Fruit fly (Drosophila melanogaster) whole organism, embryonic: Measurements from ENCODE around the gene Tm1.

Source experiments
- Atf3 ChIP-seq: fragments of 200-800 bp; sonication (Bioruptor generic); optimal IDR thresholded peaks from 3 replicates; lab custom pipeline; 2016; ENCODE audit warnings: missing biosample characterization, missing genetic modification characterization
- Awh ChIP-seq: fragments of 200-800 bp; sonication (Bioruptor generic); IDR thresholded peaks from 2 replicates; pipeline ENCODE4, ENCODE4 v1.3.6; 2022; ENCODE audit warnings: missing biosample characterization, missing genetic modification characterization
- B-H1 ChIP-seq: fragments of 200-800 bp; sonication (Bioruptor generic); IDR thresholded peaks from 3 replicates; pipeline ENCODE4 v1.3.6; 2022; ENCODE audit warnings: missing biosample characterization, missing genetic modification characterization
- B-H2 ChIP-seq: fragments of 200-800 bp; sonication (Bioruptor generic); optimal IDR thresholded peaks from 2 replicates; lab custom pipeline; 2018; ENCODE audit warnings: missing biosample characterization, mild to moderate bottlenecking, missing genetic modification characterization
- CG10565 ChIP-seq: fragments of 200-800 bp; sonication (Bioruptor generic); optimal IDR thresholded peaks from 3 replicates; lab custom pipeline; 2016; ENCODE audit warnings: missing biosample characterization, mild to moderate bottlenecking, missing genetic modification characterization
- CG11456 ChIP-seq: fragments of 200-800 bp; sonication (Bioruptor generic); IDR thresholded peaks from 3 replicates; pipeline ENCODE4 v1.3.6; 2022; ENCODE audit warnings: missing biosample characterization, missing genetic modification characterization
- CG12236 ChIP-seq: fragments of 200-800 bp; sonication (Bioruptor generic); optimal IDR thresholded peaks from 2 replicates; lab custom pipeline; 2016; ENCODE audit warnings: missing biosample characterization, missing genetic modification characterization
- CG12299 ChIP-seq: fragments of 200-800 bp; sonication (Bioruptor generic); optimal IDR thresholded peaks from 2 replicates; lab custom pipeline; 2018; ENCODE audit warnings: missing biosample characterization, mild to moderate bottlenecking, missing genetic modification characterization
- CG15073 ChIP-seq: fragments of 200-800 bp; sonication (Bioruptor generic); optimal IDR thresholded peaks from 2 replicates; lab custom pipeline; 2016; ENCODE audit warnings: missing biosample characterization, missing genetic modification characterization
- CG15696 ChIP-seq: fragments of 200-800 bp; sonication (Bioruptor generic); optimal IDR thresholded peaks from 2 replicates; lab custom pipeline; 2019; ENCODE audit warnings: missing biosample characterization, mild to moderate bottlenecking, missing genetic modification characterization, moderate library complexity
- CG17328 ChIP-seq: fragments of 200-800 bp; sonication (Bioruptor generic); IDR thresholded peaks from 2 replicates; pipeline ENCODE4 v1.3.6; 2022; ENCODE audit warnings: missing biosample characterization, missing genetic modification characterization
- CG18619 ChIP-seq: fragments of 200-800 bp; sonication (Bioruptor generic); optimal IDR thresholded peaks from 3 replicates; lab custom pipeline; 2017; ENCODE audit warnings: missing biosample characterization, mild to moderate bottlenecking, missing genetic modification characterization
- CG2120 ChIP-seq: fragments of 200-800 bp; sonication (Bioruptor generic); optimal IDR thresholded peaks from 3 replicates; lab custom pipeline; 2016; ENCODE audit warnings: missing biosample characterization, missing genetic modification characterization
- CG2875 ChIP-seq: fragments of 200-800 bp; sonication (Bioruptor generic); optimal IDR thresholded peaks from 2 replicates; lab custom pipeline; 2017; ENCODE audit warnings: missing biosample characterization, mild to moderate bottlenecking, missing genetic modification characterization, missing genetic modification reagents
- CG34224 ChIP-seq: fragments of 200-800 bp; sonication (Bioruptor generic); IDR thresholded peaks from 3 replicates; pipeline ENCODE4 v1.3.6; 2022; ENCODE audit warnings: missing biosample characterization, missing genetic modification characterization; ENCODE audit not compliant: partially characterized antibody
- CG4360 ChIP-seq: fragments of 200-800 bp; sonication (Bioruptor generic); IDR thresholded peaks from 2 replicates; pipeline ENCODE4 v1.3.6; 2022; ENCODE audit warnings: missing biosample characterization, missing genetic modification characterization
- CG7786 ChIP-seq: fragments of 200-800 bp; sonication (Bioruptor generic); optimal IDR thresholded peaks from 2 replicates; lab custom pipeline; 2016; ENCODE audit warnings: missing biosample characterization, missing genetic modification characterization
- CG8290 ChIP-seq, 3 experiments: fragments of 200-800 bp; sonication (Bioruptor generic); optimal IDR thresholded peaks; 2 replicates each; lab custom pipeline; 2016 to 2019; ENCODE audit warnings: missing biosample characterization in 3 of 3, missing genetic modification characterization in 3 of 3, mild to moderate bottlenecking in 2 of 3, moderate library complexity in 1 of 3
- CG9727 ChIP-seq: fragments of 200-800 bp; sonication (Bioruptor generic); optimal IDR thresholded peaks from 3 replicates; lab custom pipeline; 2017; ENCODE audit warnings: missing biosample characterization, mild to moderate bottlenecking, missing genetic modification characterization
- Fer2 ChIP-seq: fragments of 200-800 bp; sonication (Bioruptor generic); optimal IDR thresholded peaks from 2 replicates; lab custom pipeline; 2018; ENCODE audit warnings: missing biosample characterization, mild to moderate bottlenecking, missing genetic modification characterization, moderate library complexity
- Hmx ChIP-seq: fragments of 200-800 bp; sonication (Bioruptor generic); optimal IDR thresholded peaks from 2 replicates; lab custom pipeline; 2016; ENCODE audit warnings: missing biosample characterization, missing genetic modification characterization
- Hr51 ChIP-seq, 2 experiments: fragments of 200-800 bp; sonication (Bioruptor generic); optimal IDR thresholded peaks; 2 replicates in 1 of 2; 3 replicates in 1 of 2; lab custom pipeline; 2016 to 2018; ENCODE audit warnings: missing biosample characterization in 2 of 2, missing genetic modification characterization in 2 of 2, mild to moderate bottlenecking in 1 of 2, moderate library complexity in 1 of 2
- Meics ChIP-seq: fragments of 200-800 bp; sonication (Bioruptor generic); optimal IDR thresholded peaks from 2 replicates; lab custom pipeline; 2017; ENCODE audit warnings: missing biosample characterization, mild to moderate bottlenecking, missing genetic modification characterization
- Oli ChIP-seq: fragments of 200-800 bp; sonication (Bioruptor generic); optimal IDR thresholded peaks from 2 replicates; lab custom pipeline; 2018; ENCODE audit warnings: missing biosample characterization, mild to moderate bottlenecking, missing genetic modification characterization, moderate library complexity
- Sin3A ChIP-seq: fragments of >200 bp; optimal IDR thresholded peaks from 2 replicates; lab custom pipeline; 2018
- Sry-β ChIP-seq: fragments of 200-800 bp; sonication (Bioruptor generic); optimal IDR thresholded peaks from 2 replicates; lab custom pipeline; 2018; ENCODE audit warnings: missing biosample characterization, mild to moderate bottlenecking, missing genetic modification characterization, moderate library complexity
- Taf1 ChIP-seq: fragments of 200-800 bp; sonication (Bioruptor generic); IDR thresholded peaks from 2 replicates; pipeline ENCODE4 v1.3.6; 2022; ENCODE audit warnings: missing biosample characterization, missing genetic modification characterization
- Trl ChIP-seq, 3 experiments: fragments of >200 bp in 2 of 3; fragments of 200-800 bp in 1 of 3; sonication (Bioruptor generic) in 1 of 3; optimal IDR thresholded peaks; 2 replicates in 1 of 3; 3 replicates in 2 of 3; lab custom pipeline; 2016 to 2017; ENCODE audit warnings: missing biosample characterization in 1 of 3, missing genetic modification characterization in 1 of 3
- chinmo ChIP-seq: fragments of 200-800 bp; sonication (Bioruptor generic); IDR thresholded peaks from 4 replicates; pipeline ENCODE4 v1.3.6; 2022; ENCODE audit warnings: missing biosample characterization, missing genetic modification characterization; ENCODE audit not compliant: partially characterized antibody
- dati ChIP-seq: fragments of 200-800 bp; sonication (Bioruptor generic); IDR thresholded peaks from 2 replicates; pipeline ENCODE4 v1.3.6; 2022; ENCODE audit warnings: missing biosample characterization, missing genetic modification characterization
- ems ChIP-seq: fragments of 200-800 bp; sonication (Bioruptor generic); optimal IDR thresholded peaks from 3 replicates; lab custom pipeline; 2016; ENCODE audit warnings: missing biosample characterization, missing genetic modification characterization
- fd3F ChIP-seq: fragments of 200-800 bp; sonication (Bioruptor generic); optimal IDR thresholded peaks from 2 replicates; lab custom pipeline; 2018; ENCODE audit warnings: missing biosample characterization, mild to moderate bottlenecking, missing genetic modification characterization, moderate library complexity
- gcm ChIP-seq: fragments of 200-800 bp; sonication (Bioruptor generic); optimal IDR thresholded peaks from 2 replicates; lab custom pipeline; 2019; ENCODE audit warnings: missing biosample characterization, mild to moderate bottlenecking, missing genetic modification characterization, moderate library complexity
- hkb ChIP-seq, 2 experiments: fragments of 200-800 bp in 1 of 2; fragments of >200 bp in 1 of 2; sonication (Bioruptor generic) in 1 of 2; IDR thresholded peaks in 1 of 2; optimal IDR thresholded peaks in 1 of 2; 2 replicates each; pipeline versions ENCODE4 v1.3.6 to Lab custom; 2017 to 2022; ENCODE audit warnings: missing biosample characterization in 1 of 2, missing genetic modification characterization in 1 of 2
- luna ChIP-seq: fragments of 200-800 bp; sonication (Bioruptor generic); optimal IDR thresholded peaks from 2 replicates; lab custom pipeline; 2016; ENCODE audit warnings: missing biosample characterization, missing genetic modification characterization
- mam ChIP-seq: fragments of 200-800 bp; sonication (Bioruptor generic); optimal IDR thresholded peaks from 3 replicates; lab custom pipeline; 2016; ENCODE audit warnings: missing biosample characterization, missing genetic modification characterization
- peb ChIP-seq: fragments of 200-800 bp; sonication (Bioruptor generic); IDR thresholded peaks from 2 replicates; pipeline ENCODE4 v1.3.6; 2022; ENCODE audit warnings: missing biosample characterization, missing genetic modification characterization
- phol ChIP-seq: fragments of 200-800 bp; sonication (Bioruptor generic); optimal IDR thresholded peaks from 3 replicates; lab custom pipeline; 2018; ENCODE audit warnings: missing biosample characterization, mild to moderate bottlenecking, missing genetic modification characterization, moderate library complexity
- pita ChIP-seq: fragments of 200-800 bp; sonication (Bioruptor generic); optimal IDR thresholded peaks from 2 replicates; lab custom pipeline; 2017; ENCODE audit warnings: missing biosample characterization, mild to moderate bottlenecking, missing genetic modification characterization
- pzg ChIP-seq: fragments of 200-800 bp; sonication (Bioruptor generic); optimal IDR thresholded peaks from 3 replicates; lab custom pipeline; 2018; ENCODE audit warnings: missing biosample characterization, mild to moderate bottlenecking, missing genetic modification characterization, moderate library complexity
- row ChIP-seq: fragments of 200-800 bp; sonication (Bioruptor generic); IDR thresholded peaks from 3 replicates; pipeline ENCODE4 v1.3.6; 2022; ENCODE audit warnings: missing biosample characterization, missing genetic modification characterization
- shn ChIP-seq: fragments of 200-800 bp; sonication (Bioruptor generic); optimal IDR thresholded peaks from 3 replicates; lab custom pipeline; 2016; ENCODE audit warnings: missing biosample characterization, missing genetic modification characterization
- sima ChIP-seq: fragments of 200-800 bp; sonication (Bioruptor generic); optimal IDR thresholded peaks from 2 replicates; lab custom pipeline; 2016; ENCODE audit warnings: missing biosample characterization, missing genetic modification characterization
- sob ChIP-seq: fragments of 200-800 bp; sonication (Bioruptor generic); IDR thresholded peaks from 2 replicates; pipeline ENCODE4 v1.3.6; 2022; ENCODE audit warnings: missing biosample characterization, missing genetic modification characterization
- twi ChIP-seq: fragments of 200-800 bp; optimal IDR thresholded peaks from 2 replicates; lab custom pipeline; 2019; ENCODE audit warnings: missing biosample characterization, mild to moderate bottlenecking, missing genetic modification characterization, moderate library complexity
- unpg ChIP-seq: fragments of 200-800 bp; sonication (Bioruptor generic); optimal IDR thresholded peaks from 3 replicates; lab custom pipeline; 2018; ENCODE audit warnings: missing biosample characterization, mild to moderate bottlenecking, missing genetic modification characterization, moderate library complexity
- vnd ChIP-seq: fragments of 200-800 bp; sonication (Bioruptor generic); IDR thresholded peaks from 3 replicates; pipeline ENCODE4 v1.3.6; 2022; ENCODE audit warnings: missing biosample characterization, missing genetic modification characterization; ENCODE audit not compliant: partially characterized antibody

Gene Tm1

dm6 chr3R:15242186-15243045 lies 35.6 kb upstream of the Tm1 start, which contains the start of the genes tefu and Hsc70-4 (continued):
- TF ChIP-seq Oli (tag; lab: Kevin White, UChicago) (peak; percentile 69), CG12299 (tag; lab: Kevin White, UChicago) (peak; percentile 27), fd3F (GFP tag; lab: Kevin White, UChicago) (peak; percentile 33), CG7786 (GFP tag; lab: Kevin White, UChicago) (peak; percentile 60), twi (tag; lab: Kevin White, UChicago) (peak; percentile 61), peb (peak; percentile 49; the same call in 1 of the 2 replicates), Atf3 (peak; percentile 71), CG15696 (tag; lab: Kevin White, UChicago) (peak; percentile 76), CG10565 (no peak), B-H1 (GFP tag; lab: Robert Waterston, UW) (peak; percentile 73), row (GFP tag; lab: Robert Waterston, UW) (peak; percentile 93), luna (GFP tag; lab: Kevin White, UChicago) (peak; percentile 47), CG15073 (GFP tag; lab: Kevin White, UChicago) (no peak), Trl (optimal IDR thresholded peaks at IDR 0.05; lab: Kevin White, UChicago) (no peak), Trl (GFP tag; optimal IDR thresholded peaks at IDR 0.05; lab: Kevin White, UChicago) (peak; percentile 47), Fer2 (peak; percentile 21), pzg (GFP tag; lab: Kevin White, UChicago) (peak; percentile 91), phol (peak; percentile 91), vnd (GFP tag; lab: Robert Waterston, UW) (no peak), Hmx (GFP tag; lab: Kevin White, UChicago) (no peak), Hr51 (GFP tag; optimal IDR thresholded peaks at IDR 0.05; lab: Kevin White, UChicago) (peak in 1 of 2 experiments; percentile 70), B-H2 (peak; percentile 64), Sin3A (lab: Kevin White, UChicago) (peak; percentile 96), chinmo (GFP tag; lab: Robert Waterston, UW) (peak; percentile 63; the same call in 1 of the 4 replicates), CG4360 (GFP tag; lab: Robert Waterston, UW) (no peak), CG34224 (no peak), CG2120 (GFP tag; lab: Kevin White, UChicago) (peak; percentile 84), Meics (GFP tag; lab: Kevin White, UChicago) (peak; percentile 80), mam (GFP tag; lab: Kevin White, UChicago) (peak; percentile 88), CG12236 (GFP tag; lab: Kevin White, UChicago) (peak; percentile 2), CG18619 (GFP tag; lab: Kevin White, UChicago) (peak; percentile 76), sob (GFP tag; lab: Robert Waterston, UW) (peak; percentile 77), Awh (GFP tag; lab: Robert Waterston, UW) (0 out of 2 replicates have a peak, but pooled peaks have one; percentile 8), pita (GFP tag; lab: Kevin White, UChicago) (no peak), unpg (GFP tag; lab: Kevin White, UChicago) (peak; percentile 62), sima (GFP tag; lab: Kevin White, UChicago) (peak; percentile 12), Taf1 (GFP tag; lab: Robert Waterston, UW) (no peak; the same call in 1 of the 2 replicates), hkb (optimal IDR thresholded peaks at IDR 0.05; lab: Kevin White, UChicago) (peak; percentile 91), hkb (GFP tag; IDR thresholded peaks at IDR 0.05; lab: Robert Waterston, UW) (peak; percentile 42), dati (GFP tag; lab: Robert Waterston, UW) (no peak), CG2875 (GFP tag; lab: Kevin White, UChicago) (no peak), gcm (GFP tag; lab: Kevin White, UChicago) (no peak), CG11456 (GFP tag; lab: Robert Waterston, UW) (peak; percentile 89), Sry-β (GFP tag; lab: Kevin White, UChicago) (peak; percentile 62), shn (peak; percentile 77), ems (peak; percentile 79), CG17328 (GFP tag; lab: Robert Waterston, UW) (peak; percentile 58), CG9727 (GFP tag; lab: Kevin White, UChicago) (peak; percentile 74), CG8290 (GFP tag; optimal IDR thresholded peaks at IDR 0.05; lab: Kevin White, UChicago) (peak; percentile 79), CG8290 (tag; optimal IDR thresholded peaks at IDR 0.05; lab: Kevin White, UChicago) (peak in 1 of 2 experiments; percentile 72)
